Worm (Caenorhabditis elegans) whole organism, L3 larva: ENCODE data around the gene Y39E4B.10.

Source experiments
- ama-1 ChIP-seq: fragments of 150-350 bp; optimal IDR thresholded peaks from 2 replicates; lab custom pipeline; 2018
- elt-2 ChIP-seq: sonication (generic microtip); optimal IDR thresholded peaks from 2 replicates; lab custom pipeline; 2016; ENCODE audit warnings: missing genetic modification reagents, mild to moderate bottlenecking, missing genetic modification characterization, missing compliant biosample characterization
- jun-1 ChIP-seq: fragments of 150-350 bp; optimal IDR thresholded peaks from 2 replicates; lab custom pipeline; 2014; ENCODE audit warnings: missing biosample characterization, missing genetic modification reagents, missing genetic modification characterization
- nhr-12 ChIP-seq: fragments of 150-350 bp; optimal IDR thresholded peaks from 2 replicates; lab custom pipeline; 2014; ENCODE audit warnings: missing biosample characterization, missing genetic modification characterization
- pha-4 ChIP-seq: fragments of 150-350 bp; optimal IDR thresholded peaks from 2 replicates; lab custom pipeline; 2014; ENCODE audit warnings: missing biosample characterization, missing genetic modification reagents, missing genetic modification characterization
- sea-2 ChIP-seq: fragments of 150-350 bp; sonication (generic microtip); optimal IDR thresholded peaks from 4 replicates; lab custom pipeline; 2014; ENCODE audit warnings: missing biosample characterization, missing genetic modification reagents, missing genetic modification characterization
- skn-1 ChIP-seq: fragments of 150-350 bp; optimal IDR thresholded peaks from 2 replicates; lab custom pipeline; 2014; ENCODE audit warnings: missing biosample characterization, missing genetic modification characterization
- snpc-4 ChIP-seq: fragments of 150-350 bp; optimal IDR thresholded peaks from 2 replicates; lab custom pipeline; 2014; ENCODE audit warnings: missing biosample characterization, missing genetic modification characterization
- ztf-11 ChIP-seq: fragments of 150-350 bp; optimal IDR thresholded peaks from 2 replicates; lab custom pipeline; 2014; ENCODE audit warnings: missing biosample characterization, missing genetic modification characterization

DNA sequence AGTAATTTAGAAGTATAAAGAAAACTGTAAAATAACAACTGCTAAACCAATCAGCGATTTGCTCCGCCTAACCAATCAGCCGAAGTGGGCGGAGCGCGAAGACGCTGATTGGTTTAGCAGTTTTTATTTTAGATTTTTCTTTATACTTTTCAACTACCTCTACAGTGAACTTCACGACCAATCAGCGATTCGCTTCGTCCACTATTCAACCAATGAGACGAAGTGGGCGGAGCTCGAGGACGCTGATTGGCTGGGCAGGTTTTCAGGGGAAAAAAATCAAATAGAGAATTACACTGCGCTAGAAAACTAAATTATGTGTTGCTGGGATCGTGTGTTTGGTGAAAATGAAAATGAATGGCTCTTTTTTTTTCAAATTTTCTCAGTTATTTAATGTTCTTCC is 49.2 kb upstream of the Y39E4B.10 start:
- TF ChIP-seq jun-1 (tag; lab: Kevin White, UChicago) (no peak), nhr-12 (tag; lab: Kevin White, UChicago) (no peak), snpc-4 (tag; lab: Kevin White, UChicago) (no peak), elt-2 (no peak), ztf-11 (tag; lab: Kevin White, UChicago) (no peak), sea-2 (GFP tag; lab: Kevin White, UChicago) (no peak), ama-1 (lab: Kevin White, UChicago) (no peak), pha-4 (tag; lab: Kevin White, UChicago) (no peak), skn-1 (no peak)
